Worm (Caenorhabditis elegans) whole organism, L4/young adult: Measurements from ENCODE around the gene ZK1248.4.

Source experiments
- W03F9.2 ChIP-seq: fragments of 150-350 bp; optimal IDR thresholded peaks from 2 replicates; lab custom pipeline; 2014; ENCODE audit warnings: missing biosample characterization, missing genetic modification characterization
- him-1 ChIP-seq: sonication (generic microtip); optimal IDR thresholded peaks from 2 replicates; lab custom pipeline; 2016; ENCODE audit warnings: missing genotype, missing genetic modification reagents, missing genetic modification characterization, missing compliant biosample characterization

DNA sequence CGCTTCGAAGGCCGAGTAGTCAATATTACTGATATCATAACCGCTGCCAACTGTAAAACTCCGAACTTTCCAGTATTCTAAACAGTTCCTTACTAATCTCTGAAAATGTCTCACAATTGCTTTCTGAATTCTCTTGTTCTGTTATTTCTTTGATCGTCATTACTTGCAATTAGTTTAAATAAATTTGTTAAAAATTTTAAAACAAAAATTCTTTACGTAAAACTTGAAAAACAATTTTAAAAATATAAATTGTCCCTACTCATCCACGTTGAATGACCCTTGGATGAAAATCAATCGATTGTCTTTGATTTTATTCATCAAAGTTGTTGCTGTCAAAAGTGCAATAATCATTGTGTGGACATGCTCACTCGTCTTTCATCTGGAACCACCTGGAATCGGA lies 24.2 kb upstream of the ZK1248.4 start, which contains the start of gene acdh-8:
- TF ChIP-seq W03F9.2 (tag; lab: Kevin White, UChicago) (no peak), him-1 (no peak)
